Fruit fly (Drosophila melanogaster) whole organism, embryonic: ENCODE measurements around the gene CG10628.

Experiments
- CG10209 ChIP-seq: fragments of 200-800 bp; sonication (Bioruptor generic); optimal IDR thresholded peaks from 3 replicates; lab custom pipeline; 2017; ENCODE audit warnings: missing biosample characterization, mild to moderate bottlenecking, missing genetic modification characterization, missing genetic modification reagents
- CG10979 ChIP-seq: fragments of 200-800 bp; sonication (Bioruptor generic); optimal IDR thresholded peaks from 2 replicates; lab custom pipeline; 2018; ENCODE audit warnings: missing biosample characterization, mild to moderate bottlenecking, missing genetic modification characterization, moderate library complexity
- CG12659 ChIP-seq: fragments of 200-800 bp; sonication (Bioruptor generic); optimal IDR thresholded peaks from 3 replicates; lab custom pipeline; 2017; ENCODE audit warnings: mild to moderate bottlenecking, missing biosample characterization, missing genetic modification reagents, missing genetic modification characterization
- CG18476 ChIP-seq: fragments of 200-800 bp; sonication (Bioruptor generic); optimal IDR thresholded peaks from 2 replicates; lab custom pipeline; 2016; ENCODE audit warnings: missing biosample characterization, mild to moderate bottlenecking, missing genetic modification characterization
- CG18619 ChIP-seq: fragments of 200-800 bp; sonication (Bioruptor generic); optimal IDR thresholded peaks from 3 replicates; lab custom pipeline; 2017; ENCODE audit warnings: missing biosample characterization, mild to moderate bottlenecking, missing genetic modification characterization
- CG6689 ChIP-seq: fragments of 200-800 bp; sonication (Bioruptor generic); IDR thresholded peaks from 2 replicates; pipeline ENCODE4 v1.3.6; 2022; ENCODE audit warnings: missing biosample characterization, missing genetic modification characterization
- CTCF ChIP-seq: fragments of 200-800 bp; sonication (Bioruptor generic); optimal IDR thresholded peaks from 2 replicates; lab custom pipeline; 2017; ENCODE audit warnings: missing biosample characterization, mild to moderate bottlenecking, missing genetic modification characterization, moderate library complexity
- NK7.1 ChIP-seq: fragments of 200-800 bp; sonication (Bioruptor generic); optimal IDR thresholded peaks from 3 replicates; lab custom pipeline; 2016; ENCODE audit warnings: missing biosample characterization, missing genetic modification characterization
- Sox102F ChIP-seq: fragments of 200-800 bp; sonication (Bioruptor generic); optimal IDR thresholded peaks from 2 replicates; lab custom pipeline; 2018; ENCODE audit warnings: missing biosample characterization, mild to moderate bottlenecking, missing genetic modification characterization, moderate library complexity
- amos ChIP-seq: fragments of 200-800 bp; sonication (Bioruptor generic); IDR thresholded peaks from 2 replicates; pipeline ENCODE4 v1.3.6; 2022; ENCODE audit warnings: missing biosample characterization, missing genetic modification characterization; ENCODE audit not compliant: partially characterized antibody
- gcm2 ChIP-seq: fragments of 200-800 bp; sonication (Bioruptor generic); optimal IDR thresholded peaks from 2 replicates; lab custom pipeline; 2016; ENCODE audit warnings: missing biosample characterization, missing genetic modification characterization
- jing ChIP-seq: fragments of 200-800 bp; sonication (Bioruptor generic); optimal IDR thresholded peaks from 2 replicates; lab custom pipeline; 2018; ENCODE audit warnings: missing biosample characterization, mild to moderate bottlenecking, missing genetic modification characterization
- repo ChIP-seq: fragments of 200-800 bp; sonication (Bioruptor generic); optimal IDR thresholded peaks from 2 replicates; lab custom pipeline; 2016; ENCODE audit warnings: missing biosample characterization, missing genetic modification characterization
- slou ChIP-seq: fragments of 200-800 bp; sonication (Bioruptor generic); optimal IDR thresholded peaks from 3 replicates; lab custom pipeline; 2016; ENCODE audit warnings: missing biosample characterization, missing genetic modification characterization

dm6 chr2L:19763446-19763772 lies 5.0 kb upstream of the CG10628 start:
- TF ChIP-seq Sox102F (GFP tag; lab: Kevin White, UChicago) (no peak), NK7.1 (GFP tag; lab: Kevin White, UChicago) (no peak), jing (GFP tag; lab: Kevin White, UChicago) (no peak), amos (no peak), CG10209 (GFP tag; lab: Kevin White, UChicago) (no peak), CG12659 (no peak), slou (GFP tag; lab: Kevin White, UChicago) (no peak), CG18476 (no peak), CTCF (GFP tag; lab: Kevin White, UChicago) (no peak), repo (GFP tag; lab: Kevin White, UChicago) (no peak), gcm2 (GFP tag; lab: Kevin White, UChicago) (no peak), CG10979 (tag; lab: Kevin White, UChicago) (no peak), CG6689 (GFP tag; lab: Robert Waterston, UW) (no peak), CG18619 (no peak)
